Worm (Caenorhabditis elegans): ENCODE results near the gene ZK154.4.

ZK154.4 gene

ce11 chrX:7825707-7826106 lies 43.5 kb upstream of the ZK154.4 start (continued):
- TF ChIP-seq fkh-10 (GFP tag; optimal IDR thresholded peaks at IDR 0.05) (no peak), vab-7 (GFP tag; IDR thresholded peaks at IDR 0.05) (no peak), dve-1 (tag; optimal IDR thresholded peaks at IDR 0.05; ENCODE audit: insufficient read depth) (peak; percentile 37), ceh-44 (GFP tag; IDR thresholded peaks at IDR 0.05) (no peak), gei-8 (GFP tag; optimal IDR thresholded peaks at IDR 0.05) (no peak), nhr-48 (tag; optimal IDR thresholded peaks at IDR 0.05) (no peak), mdt-29 (GFP tag; IDR thresholded peaks at IDR 0.05) (no peak), ctbp-1 (GFP tag; IDR thresholded peaks at IDR 0.05) (no peak), Y75B8A.6 (GFP tag; IDR thresholded peaks at IDR 0.05) (no peak), dmd-9 (GFP tag; IDR thresholded peaks at IDR 0.05) (no peak), nhr-76 (tag; optimal IDR thresholded peaks at IDR 0.05) (no peak), lin-15B (tag; optimal IDR thresholded peaks at IDR 0.05) (no peak), hlh-11 (tag; optimal IDR thresholded peaks at IDR 0.05) (peak; percentile 60), snpc-4 (tag; optimal IDR thresholded peaks at IDR 0.05) (no peak), nhr-42 (GFP tag; IDR thresholded peaks at IDR 0.05) (0 out of 2 replicates have a peak, but pooled peaks have one; percentile 13), nhr-11 (tag; optimal IDR thresholded peaks at IDR 0.05) (peak; percentile 67), arid-1 (GFP tag; conservative IDR thresholded peaks at IDR 0.05) (no peak), spr-1 (tag; optimal IDR thresholded peaks at IDR 0.05) (no peak), spr-3 (GFP tag; optimal IDR thresholded peaks at IDR 0.05) (no peak), nhr-237 (tag; optimal IDR thresholded peaks at IDR 0.05) (no peak), R02D3.7 (tag; optimal IDR thresholded peaks at IDR 0.05) (no peak), mdl-1 (tag; optimal IDR thresholded peaks at IDR 0.05) (peak in 1 of 2 experiments; percentile 63), ceh-28 (tag; optimal IDR thresholded peaks at IDR 0.05) (no peak), mxl-2 (GFP tag; conservative IDR thresholded peaks at IDR 0.05) (no peak), zag-1 (tag; optimal IDR thresholded peaks at IDR 0.05) (no peak), F37D6.2 (tag; optimal IDR thresholded peaks at IDR 0.05) (no peak), mep-1 (tag; optimal IDR thresholded peaks at IDR 0.05) (peak; percentile 75), nhr-41 (GFP tag; IDR thresholded peaks at IDR 0.05) (no peak), ceh-20 (GFP tag; IDR thresholded peaks at IDR 0.05) (0 out of 2 replicates have a peak, but pooled peaks have one; percentile 11), lir-3 (tag; optimal IDR thresholded peaks at IDR 0.05) (no peak), jun-1 (tag; optimal IDR thresholded peaks at IDR 0.05) (no peak), rbr-2 (tag; optimal IDR thresholded peaks at IDR 0.05) (peak; percentile 20), mes-2 (tag; optimal IDR thresholded peaks at IDR 0.05; ENCODE audit: poor library complexity, severe bottlenecking) (peak; percentile 59), ces-1 (GFP tag; optimal IDR thresholded peaks at IDR 0.05) (no peak), nhr-102 (tag; optimal IDR thresholded peaks at IDR 0.05) (no peak), Y5F2A.4 (GFP tag; optimal IDR thresholded peaks at IDR 0.05) (no peak), egl-27 (tag; optimal IDR thresholded peaks at IDR 0.05) (no peak), ZK337.2 (GFP tag; IDR thresholded peaks at IDR 0.05) (no peak), tra-1 (GFP tag; IDR thresholded peaks at IDR 0.05) (no peak), F26F4.8 (GFP tag; conservative IDR thresholded peaks at IDR 0.05) (no peak), aha-1 (tag) (peak; percentile 6), tag-97 (GFP tag; IDR thresholded peaks at IDR 0.05) (no peak), T26A8.4 (GFP tag; IDR thresholded peaks at IDR 0.05) (peak; percentile 31; the same call in 1 of the 2 replicates), nhr-10 (tag; optimal IDR thresholded peaks at IDR 0.05) (no peak), ceh-32 (tag; optimal IDR thresholded peaks at IDR 0.05; ENCODE audit: poor library complexity) (no peak), zip-11 (GFP tag; IDR thresholded peaks at IDR 0.05) (no peak), lin-29 (GFP tag; IDR thresholded peaks at IDR 0.05) (no peak), lin-1 (GFP tag; IDR thresholded peaks at IDR 0.05) (no peak), dpl-1 (GFP tag; optimal IDR thresholded peaks at IDR 0.05) (no peak), nhr-77 (tag; optimal IDR thresholded peaks at IDR 0.05) (peak; percentile 18), ceh-62 (tag; optimal IDR thresholded peaks at IDR 0.05) (no peak), lin-38 (GFP tag; IDR thresholded peaks at IDR 0.05) (no peak), Y48G9A.11 (GFP tag; IDR thresholded peaks at IDR 0.05) (no peak)

All from whole organism, L4 larva.